Worm (Caenorhabditis elegans) whole organism, L4 larva: Measurements from ENCODE around the gene F18E9.7.

Experiments used
- T26A8.4 ChIP-seq: fragments of 200-800 bp; sonication (Bioruptor generic); IDR thresholded peaks from 2 replicates; pipeline ENCODE4 v1.3.6; 2022; ENCODE audit warnings: missing genetic modification characterization, missing compliant biosample characterization
- Y48G9A.11 ChIP-seq: fragments of 200-800 bp; sonication (Bioruptor generic); IDR thresholded peaks from 2 replicates; pipeline ENCODE4 v1.3.6; 2022; ENCODE audit warnings: missing genetic modification reagents, missing genetic modification characterization, missing compliant biosample characterization
- aha-1 ChIP-seq: fragments of 150-350 bp; peaks from one replicate; lab custom pipeline; 2014; ENCODE audit warnings: missing biosample characterization, missing genetic modification characterization
- ama-1 ChIP-seq: fragments of 150-350 bp; optimal IDR thresholded peaks from 2 replicates; lab custom pipeline; 2014; ENCODE audit warnings: inconsistent platforms, mixed read lengths
- attf-4 ChIP-seq: sonication (generic microtip); optimal IDR thresholded peaks from 3 replicates; lab custom pipeline; 2017; ENCODE audit warnings: missing biosample characterization, missing genetic modification characterization
- ceh-28 ChIP-seq: fragments of 150-350 bp; optimal IDR thresholded peaks from 2 replicates; lab custom pipeline; 2014; ENCODE audit warnings: missing biosample characterization, missing genetic modification reagents, missing genetic modification characterization
- ceh-62 ChIP-seq: sonication (generic microtip); optimal IDR thresholded peaks from 2 replicates; lab custom pipeline; 2017; ENCODE audit warnings: missing biosample characterization, missing genetic modification characterization
- ceh-82 ChIP-seq: sonication (generic microtip); optimal IDR thresholded peaks from 2 replicates; lab custom pipeline; 2017; ENCODE audit warnings: missing biosample characterization, missing genetic modification characterization
- ctbp-1 ChIP-seq: fragments of 200-800 bp; sonication (Bioruptor generic); IDR thresholded peaks from 2 replicates; pipeline ENCODE4 v1.3.6; 2022; ENCODE audit warnings: missing genetic modification reagents, missing genetic modification characterization, missing compliant biosample characterization
- daf-16 ChIP-seq, 3 experiments: sonication (generic microtip); optimal IDR thresholded peaks; 2 replicates each; lab custom pipeline; 2016 to 2017; ENCODE audit warnings: missing genetic modification characterization in 3 of 3, missing genetic modification reagents in 3 of 3, mild to moderate bottlenecking in 2 of 3, missing compliant biosample characterization in 2 of 3, missing biosample characterization in 1 of 3, moderate library complexity in 1 of 3
- daf-8 ChIP-seq: fragments of 200-800 bp; sonication (Bioruptor generic); IDR thresholded peaks from 2 replicates; pipeline ENCODE4 v1.3.6; 2022; ENCODE audit warnings: missing genetic modification characterization, missing compliant biosample characterization
- dmd-8 ChIP-seq: fragments of 200-800 bp; sonication (Bioruptor generic); IDR thresholded peaks from 2 replicates; pipeline ENCODE4 v1.3.6; 2022; ENCODE audit warnings: missing genetic modification characterization, missing compliant biosample characterization
- dpl-1 ChIP-seq: fragments of 150-350 bp; optimal IDR thresholded peaks from 2 replicates; lab custom pipeline; 2014; ENCODE audit warnings: missing biosample characterization, missing genetic modification reagents, missing genetic modification characterization
- dve-1 ChIP-seq: sonication (generic microtip); optimal IDR thresholded peaks from 2 replicates; lab custom pipeline; 2017; ENCODE audit warnings: antibody characterized with exemption, mild to moderate bottlenecking, missing genetic modification characterization, missing compliant biosample characterization; ENCODE audit not compliant: insufficient read depth
- hlh-11 ChIP-seq: fragments of 200-800 bp; sonication (Bioruptor generic); optimal IDR thresholded peaks from 2 replicates; lab custom pipeline; 2018; ENCODE audit warnings: mild to moderate bottlenecking, missing genetic modification characterization, missing compliant biosample characterization
- hlh-30 ChIP-seq: sonication (generic microtip); optimal IDR thresholded peaks from 2 replicates; lab custom pipeline; 2017; ENCODE audit warnings: antibody characterized with exemption, mild to moderate bottlenecking, missing genetic modification characterization, missing compliant biosample characterization; ENCODE audit not compliant: insufficient read depth
- lin-1 ChIP-seq: fragments of 200-800 bp; sonication (Bioruptor generic); IDR thresholded peaks from 2 replicates; pipeline ENCODE4 v1.3.6; 2022; ENCODE audit warnings: missing genetic modification reagents, missing genetic modification characterization, missing compliant biosample characterization
- lin-13 ChIP-seq: fragments of 150-350 bp; optimal IDR thresholded peaks from 2 replicates; lab custom pipeline; 2014; ENCODE audit warnings: missing biosample characterization, missing genetic modification reagents, missing genetic modification characterization
- lin-15B ChIP-seq: fragments of 150-350 bp; sonication (generic microtip); optimal IDR thresholded peaks from 3 replicates; lab custom pipeline; 2014; ENCODE audit warnings: missing biosample characterization, missing genetic modification characterization
- lin-39 ChIP-seq: fragments of 150-350 bp; optimal IDR thresholded peaks from 2 replicates; lab custom pipeline; 2014; ENCODE audit warnings: missing biosample characterization, missing genetic modification reagents, missing genetic modification characterization
- lir-3 ChIP-seq: sonication (generic microtip); optimal IDR thresholded peaks from 2 replicates; lab custom pipeline; 2016; ENCODE audit warnings: mild to moderate bottlenecking, missing genetic modification characterization, missing compliant biosample characterization
- lsy-2 ChIP-seq, 2 experiments: fragments of 150-350 bp in 1 of 2; sonication (generic microtip) in 1 of 2; optimal IDR thresholded peaks; 2 replicates each; lab custom pipeline; 2014 to 2017; ENCODE audit warnings: missing biosample characterization in 2 of 2, missing genetic modification characterization in 2 of 2
- madf-5 ChIP-seq, 2 experiments: fragments of 200-800 bp; sonication (Bioruptor generic); IDR thresholded peaks; 2 replicates each; pipeline ENCODE4 v1.3.6; 2022; ENCODE audit warnings: missing compliant biosample characterization in 2 of 2, missing genetic modification characterization in 2 of 2
- mdt-29 ChIP-seq: fragments of 200-800 bp; sonication (Bioruptor generic); IDR thresholded peaks from 2 replicates; pipeline ENCODE4 v1.3.6; 2022; ENCODE audit warnings: missing genetic modification reagents, missing genetic modification characterization, missing compliant biosample characterization
- mep-1 ChIP-seq: fragments of 150-350 bp; sonication (generic microtip); optimal IDR thresholded peaks from 3 replicates; lab custom pipeline; 2014; ENCODE audit warnings: missing biosample characterization, missing genetic modification characterization
- nhr-11 ChIP-seq: fragments of 150-350 bp; optimal IDR thresholded peaks from 2 replicates; lab custom pipeline; 2014; ENCODE audit warnings: missing biosample characterization, missing genetic modification characterization
- nhr-237 ChIP-seq: sonication (generic microtip); optimal IDR thresholded peaks from 2 replicates; lab custom pipeline; 2017; ENCODE audit warnings: missing biosample characterization, missing genetic modification characterization
- nhr-28 ChIP-seq: fragments of 150-350 bp; optimal IDR thresholded peaks from 2 replicates; lab custom pipeline; 2014; ENCODE audit warnings: missing biosample characterization, missing genetic modification characterization
- nhr-41 ChIP-seq: fragments of 200-800 bp; sonication (Bioruptor generic); IDR thresholded peaks from 2 replicates; pipeline ENCODE4 v1.3.6; 2022; ENCODE audit warnings: missing genetic modification reagents, missing genetic modification characterization, missing compliant biosample characterization
- nhr-42 ChIP-seq: fragments of 200-800 bp; sonication (Bioruptor generic); IDR thresholded peaks from 2 replicates; pipeline ENCODE4 v1.3.6; 2022; ENCODE audit warnings: missing genetic modification characterization, missing compliant biosample characterization
- nhr-6 ChIP-seq: fragments of 150-350 bp; optimal IDR thresholded peaks from 2 replicates; lab custom pipeline; 2014; ENCODE audit warnings: missing biosample characterization, missing genetic modification characterization
- pha-4 ChIP-seq, 2 experiments: fragments of 150-350 bp in 1 of 2; fragments of 200-800 bp in 1 of 2; sonication (Bioruptor generic) in 1 of 2; IDR thresholded peaks in 1 of 2; optimal IDR thresholded peaks in 1 of 2; 2 replicates each; pipeline versions ENCODE4 v1.3.6 to Lab custom; 2014 to 2022; ENCODE audit warnings: missing genetic modification characterization in 2 of 2, missing genetic modification reagents in 2 of 2, missing biosample characterization in 1 of 2, missing compliant biosample characterization in 1 of 2
- pqm-1 ChIP-seq: sonication (generic microtip); optimal IDR thresholded peaks from 2 replicates; lab custom pipeline; 2017; ENCODE audit warnings: missing biosample characterization, missing genetic modification characterization
- saeg-2 ChIP-seq: fragments of 200-800 bp; sonication (Bioruptor generic); IDR thresholded peaks from 2 replicates; pipeline ENCODE4 v1.3.6; 2022; ENCODE audit warnings: missing genetic modification reagents, missing genetic modification characterization, missing compliant biosample characterization
- skn-1 ChIP-seq: fragments of 150-350 bp; optimal IDR thresholded peaks from 2 replicates; lab custom pipeline; 2014; ENCODE audit warnings: missing biosample characterization, missing genetic modification characterization
- snpc-1.2 ChIP-seq: fragments of 200-800 bp; sonication (Bioruptor generic); IDR thresholded peaks from 2 replicates; pipeline ENCODE4 v1.3.6; 2022; ENCODE audit warnings: missing genetic modification reagents, missing genetic modification characterization, missing compliant biosample characterization
- snpc-4 ChIP-seq: fragments of 150-350 bp; optimal IDR thresholded peaks from 2 replicates; lab custom pipeline; 2014; ENCODE audit warnings: missing biosample characterization, missing genetic modification characterization
- spr-1 ChIP-seq: sonication (generic microtip); optimal IDR thresholded peaks from 2 replicates; lab custom pipeline; 2016; ENCODE audit warnings: mild to moderate bottlenecking, missing genetic modification characterization, missing compliant biosample characterization
- tag-97 ChIP-seq: fragments of 200-800 bp; sonication (Bioruptor generic); IDR thresholded peaks from 2 replicates; pipeline ENCODE4 v1.3.6; 2022; ENCODE audit warnings: missing genetic modification characterization, missing compliant biosample characterization
- unc-39 ChIP-seq: sonication (generic microtip); optimal IDR thresholded peaks from 2 replicates; lab custom pipeline; 2017; ENCODE audit warnings: missing biosample characterization, missing genetic modification characterization
- unc-62 ChIP-seq, 3 experiments: fragments of 150-350 bp in 1 of 3; sonication (generic microtip); optimal IDR thresholded peaks in 2 of 3; peaks in 1 of 3; 1 replicate in 1 of 3; 2 replicates in 2 of 3; lab custom pipeline; 2014 to 2017; ENCODE audit warnings: missing biosample characterization in 3 of 3, missing genetic modification characterization in 3 of 3, missing genetic modification reagents in 3 of 3, missing genotype in 1 of 3
- zag-1 ChIP-seq: fragments of 150-350 bp; optimal IDR thresholded peaks from 2 replicates; lab custom pipeline; 2014; ENCODE audit warnings: missing biosample characterization, missing genetic modification characterization
- zfp-2 ChIP-seq: sonication (generic microtip); optimal IDR thresholded peaks from 2 replicates; lab custom pipeline; 2016; ENCODE audit warnings: mild to moderate bottlenecking, missing genetic modification characterization, missing compliant biosample characterization
- ztf-7 ChIP-seq: fragments of 150-350 bp; optimal IDR thresholded peaks from 2 replicates; lab custom pipeline; 2014; ENCODE audit warnings: missing biosample characterization, missing genetic modification characterization

The F18E9.7 gene

ce11 chrX:8565810-8566416 lies 31.6 kb downstream of the F18E9.7 start (continued):
- TF ChIP-seq mep-1 (tag; lab: Kevin White, UChicago): peak; percentile 19
- TF ChIP-seq, all 104 proteins: peak for 14

- peak; percentile 13 for TF ChIP-seq nhr-6
- TF ChIP-seq dve-1: peak; percentile 51
- peak; percentile 24 for TF ChIP-seq nhr-28 (tag; lab: Kevin White, UChicago)
- TF ChIP-seq T26A8.4 (GFP tag; lab: Robert Waterston, UW): no peak
- peak; percentile 17 for TF ChIP-seq aha-1
- TF ChIP-seq lsy-2 (tag; optimal IDR thresholded peaks at IDR 0.05; lab: Kevin White, UChicago): peak in 1 of 2 experiments; percentile 26
- no peak for TF ChIP-seq daf-16 (GFP tag; optimal IDR thresholded peaks at IDR 0.05; lab: Kevin White, UChicago)
- peak; percentile 9 for TF ChIP-seq daf-16 (tag; optimal IDR thresholded peaks at IDR 0.05; lab: Kevin White, UChicago)
- no peak for TF ChIP-seq zfp-2 (tag; lab: Kevin White, UChicago)
- no peak for TF ChIP-seq daf-8
- no peak for TF ChIP-seq unc-39 (tag; lab: Kevin White, UChicago)
- no peak for TF ChIP-seq pha-4 (GFP tag; IDR thresholded peaks at IDR 0.05; lab: Robert Waterston, UW)
- peak; percentile 9 for TF ChIP-seq pha-4 (tag; optimal IDR thresholded peaks at IDR 0.05; lab: Kevin White, UChicago)
These were observed 33.1 kb downstream of the F18E9.7 start for ce11 chrX:8564451-8564795.

ce11 chrX:8563663-8564450 lies 33.7 kb downstream of the F18E9.7 start:
- TF ChIP-seq snpc-1.2: no peak
- no peak for TF ChIP-seq attf-4 (tag; lab: Kevin White, UChicago)
- no peak for TF ChIP-seq madf-5 (GFP tag; IDR thresholded peaks at IDR 0.05; lab: Robert Waterston, UW)
- no peak for TF ChIP-seq nhr-42 (GFP tag; lab: Robert Waterston, UW)
- no peak for TF ChIP-seq snpc-4
- peak; percentile 30 for TF ChIP-seq hlh-30 (tag; lab: Kevin White, UChicago)
- TF ChIP-seq nhr-41 (GFP tag; lab: Robert Waterston, UW): no peak
- TF ChIP-seq aha-1: peak; percentile 38
- TF ChIP-seq Y48G9A.11: no peak
- TF ChIP-seq T26A8.4 (GFP tag; lab: Robert Waterston, UW): no peak
- TF ChIP-seq lin-39: no peak
- TF ChIP-seq ctbp-1 (GFP tag; lab: Robert Waterston, UW): no peak
- no peak for TF ChIP-seq ztf-7 (tag; lab: Kevin White, UChicago)
- TF ChIP-seq saeg-2 (GFP tag; lab: Robert Waterston, UW): no peak
- TF ChIP-seq nhr-28 (tag; lab: Kevin White, UChicago): peak; percentile 44
- TF ChIP-seq spr-1: no peak
- TF ChIP-seq lin-1 (GFP tag; lab: Robert Waterston, UW): no peak
- TF ChIP-seq mep-1 (tag; lab: Kevin White, UChicago): no peak
- no peak for TF ChIP-seq skn-1 (tag; lab: Kevin White, UChicago)
- no peak for TF ChIP-seq ceh-62
- no peak for TF ChIP-seq ceh-28 (tag; lab: Kevin White, UChicago)
- TF ChIP-seq unc-39 (tag; lab: Kevin White, UChicago): no peak
- TF ChIP-seq pqm-1: peak; percentile 87
- TF ChIP-seq hlh-11 (tag; lab: Kevin White, UChicago): peak; percentile 33
- peak in 1 of 2 experiments; percentile 94 for TF ChIP-seq unc-62 (GFP tag; optimal IDR thresholded peaks at IDR 0.05 in 1 of 2; lab: Kevin White, UChicago)
- TF ChIP-seq unc-62 (tag; optimal IDR thresholded peaks at IDR 0.05; lab: Kevin White, UChicago): no peak
- TF ChIP-seq daf-16 (GFP tag; optimal IDR thresholded peaks at IDR 0.05; lab: Kevin White, UChicago): no peak
- TF ChIP-seq daf-16 (tag; optimal IDR thresholded peaks at IDR 0.05; lab: Kevin White, UChicago): peak; percentile 38
- TF ChIP-seq dpl-1 (GFP tag; lab: Kevin White, UChicago): no peak
- TF ChIP-seq zfp-2 (tag; lab: Kevin White, UChicago): no peak
- TF ChIP-seq ama-1: no peak
- TF ChIP-seq lin-13 (GFP tag; lab: Kevin White, UChicago): no peak
- no peak for TF ChIP-seq lin-15B (tag; lab: Kevin White, UChicago)
- TF ChIP-seq nhr-11 (tag; lab: Kevin White, UChicago): no peak
- no peak for TF ChIP-seq zag-1
- TF ChIP-seq mdt-29: no peak
- no peak for TF ChIP-seq lir-3 (tag; lab: Kevin White, UChicago)
- no peak for TF ChIP-seq nhr-237 (tag; lab: Kevin White, UChicago)
- TF ChIP-seq ceh-82 (tag; lab: Kevin White, UChicago): no peak
- TF ChIP-seq tag-97 (GFP tag; lab: Robert Waterston, UW): no peak
- TF ChIP-seq dmd-8 (GFP tag; lab: Robert Waterston, UW): no peak
